Worm (Caenorhabditis elegans): Measurements from ENCODE around the gene C06A1.6.

C06A1.6 gene

DNA sequence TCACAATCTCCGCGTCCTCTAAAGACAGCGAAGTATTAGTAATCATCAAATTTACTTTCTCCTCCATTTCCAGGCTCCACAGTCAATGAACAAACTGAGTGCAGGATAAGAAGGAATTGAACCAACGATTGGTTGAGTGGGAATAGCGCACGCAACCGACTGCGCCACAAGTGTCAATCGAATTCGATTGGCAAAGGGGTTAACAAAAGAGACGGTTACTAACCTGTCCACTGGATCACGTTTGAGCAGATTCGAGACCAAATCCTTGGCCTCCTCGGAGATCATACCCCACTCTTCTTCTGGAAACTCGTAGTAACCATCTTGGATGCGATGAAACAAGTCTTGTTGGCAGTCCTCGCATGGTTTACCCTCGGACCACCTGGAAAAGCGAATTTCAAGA is 19.3 kb downstream of the C06A1.6 start (continued):
- TF ChIP-seq nhr-76 (tag; optimal IDR thresholded peaks at IDR 0.05) (no peak), ceh-32 (tag; optimal IDR thresholded peaks at IDR 0.05; ENCODE audit: poor library complexity) (no peak), lsy-2 (tag; optimal IDR thresholded peaks at IDR 0.05) (no peak), saeg-2 (GFP tag; IDR thresholded peaks at IDR 0.05) (no peak), F26F4.8 (GFP tag; conservative IDR thresholded peaks at IDR 0.05) (no peak), nhr-111 (GFP tag; optimal IDR thresholded peaks at IDR 0.05) (no peak), nhr-41 (GFP tag; IDR thresholded peaks at IDR 0.05) (no peak), lin-15B (tag; optimal IDR thresholded peaks at IDR 0.05) (no peak), mxl-3 (GFP tag; optimal IDR thresholded peaks at IDR 0.05) (no peak), ceh-82 (tag; optimal IDR thresholded peaks at IDR 0.05) (no peak), daf-16 (GFP tag; optimal IDR thresholded peaks at IDR 0.05) (no peak), daf-16 (tag; optimal IDR thresholded peaks at IDR 0.05) (no peak), ceh-62 (tag; optimal IDR thresholded peaks at IDR 0.05) (no peak), egl-43 (GFP tag; IDR thresholded peaks at IDR 0.05) (peak; percentile 50), gei-8 (GFP tag; optimal IDR thresholded peaks at IDR 0.05) (no peak), ZK546.5 (tag; optimal IDR thresholded peaks at IDR 0.05) (no peak), mxl-2 (GFP tag; conservative IDR thresholded peaks at IDR 0.05) (no peak), nhr-48 (tag; optimal IDR thresholded peaks at IDR 0.05) (no peak), aha-1 (tag) (peak; percentile 99), dmd-6 (GFP tag; IDR thresholded peaks at IDR 0.05) (no peak), tra-1 (GFP tag; IDR thresholded peaks at IDR 0.05) (no peak), daf-8 (GFP tag; IDR thresholded peaks at IDR 0.05) (no peak), F49E8.2 (tag; optimal IDR thresholded peaks at IDR 0.05; ENCODE audit: borderline replicate concordance) (peak; percentile 23), unc-130 (GFP tag; optimal IDR thresholded peaks at IDR 0.05) (no peak), arid-1 (GFP tag; conservative IDR thresholded peaks at IDR 0.05) (peak; percentile 50; the same call in 1 of the 2 replicates), lin-1 (GFP tag; IDR thresholded peaks at IDR 0.05) (peak; percentile 15; the same call in 1 of the 2 replicates), Y5F2A.4 (GFP tag; optimal IDR thresholded peaks at IDR 0.05) (no peak), unc-62 (GFP tag; optimal IDR thresholded peaks at IDR 0.05 in 1 of 2) (no peak), unc-62 (tag; optimal IDR thresholded peaks at IDR 0.05) (no peak), tag-97 (GFP tag; IDR thresholded peaks at IDR 0.05) (no peak), F37D6.2 (tag; optimal IDR thresholded peaks at IDR 0.05) (no peak), ama-1 (optimal IDR thresholded peaks at IDR 0.05) (peak; percentile 84), nhr-25 (tag; optimal IDR thresholded peaks at IDR 0.05; ENCODE audit: borderline replicate concordance, insufficient read depth) (peak; percentile 3), T20F7.1 (GFP tag; optimal IDR thresholded peaks at IDR 0.05) (peak; percentile 2), D1046.2 (GFP tag; IDR thresholded peaks at IDR 0.05) (no peak), ctbp-1 (GFP tag; IDR thresholded peaks at IDR 0.05) (peak; percentile 36; the same call in 1 of the 2 replicates), zfp-2 (tag; optimal IDR thresholded peaks at IDR 0.05) (no peak), zip-2 (tag; optimal IDR thresholded peaks at IDR 0.05) (no peak), nhr-10 (tag; optimal IDR thresholded peaks at IDR 0.05) (no peak), daf-12 (tag; optimal IDR thresholded peaks at IDR 0.05) (no peak), zip-11 (GFP tag; IDR thresholded peaks at IDR 0.05) (no peak), Y75B8A.6 (GFP tag; IDR thresholded peaks at IDR 0.05) (peak; percentile 75; the same call in 1 of the 2 replicates), pqm-1 (tag; optimal IDR thresholded peaks at IDR 0.05) (no peak), mdl-1 (tag; optimal IDR thresholded peaks at IDR 0.05) (no peak), T26A8.4 (GFP tag; IDR thresholded peaks at IDR 0.05) (no peak), snpc-4 (tag; optimal IDR thresholded peaks at IDR 0.05) (no peak), fos-1 (tag; optimal IDR thresholded peaks at IDR 0.05) (no peak), aly-2 (tag; optimal IDR thresholded peaks at IDR 0.05) (no peak)
